Worm (Caenorhabditis elegans): Measurements from ENCODE around the gene nhr-59.

DNA sequence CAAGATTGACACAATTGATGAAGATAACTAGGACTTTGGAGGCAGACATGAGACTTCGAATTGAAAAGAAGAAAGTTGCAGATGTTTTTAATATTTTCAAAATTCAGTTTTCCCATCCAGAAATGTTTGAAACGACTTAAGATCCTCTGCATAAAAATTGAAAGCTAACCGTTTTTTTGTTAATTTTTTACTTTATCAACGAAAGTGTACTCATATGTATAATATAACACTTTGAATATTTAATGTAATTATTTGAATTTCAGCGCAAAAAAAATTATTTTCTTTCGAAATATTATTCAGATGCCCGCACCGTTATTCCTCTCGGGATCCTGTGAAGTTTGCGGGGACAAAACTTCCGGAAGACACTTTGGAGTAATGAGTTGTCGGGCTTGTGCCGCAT is 51.2 kb downstream of the nhr-59 start, which contains the start of gene nhr-18:
- TF ChIP-seq drap-1 (GFP tag; optimal IDR thresholded peaks at IDR 0.05) (no peak), mep-1 (tag; optimal IDR thresholded peaks at IDR 0.05) (no peak), nhr-28 (tag; optimal IDR thresholded peaks at IDR 0.05) (no peak), elt-1 (tag; optimal IDR thresholded peaks at IDR 0.05; ENCODE audit: borderline replicate concordance, insufficient read depth) (no peak), snpc-4 (tag; optimal IDR thresholded peaks at IDR 0.05) (no peak), pha-4 (tag; optimal IDR thresholded peaks at IDR 0.05) (no peak), ceh-43 (GFP tag; optimal IDR thresholded peaks at IDR 0.05) (no peak)
